Fruit fly (Drosophila melanogaster): ENCODE results near the gene S.

The S gene

dm6 chr2L:1047245-1047644, 30.4 kb downstream of the S start:
- TF ChIP-seq CG6175 (GFP tag; IDR thresholded peaks at IDR 0.05) (no peak), CG8478 (optimal IDR thresholded peaks at IDR 0.05) (peak; percentile 16), ssp (GFP tag; IDR thresholded peaks at IDR 0.05) (no peak), Trl (optimal IDR thresholded peaks at IDR 0.05) (peak in 1 of 2 experiments; percentile 48), Trl (GFP tag; optimal IDR thresholded peaks at IDR 0.05) (no peak), Dfd (GFP tag; optimal IDR thresholded peaks at IDR 0.05) (peak in 1 of 2 experiments; percentile 45), Med (GFP tag) (peak; percentile 66), CG12219 (GFP tag; optimal IDR thresholded peaks at IDR 0.05) (no peak), Ets65A (GFP tag) (peak; percentile 56)

- TF ChIP-seq CG33557 (GFP tag; optimal IDR thresholded peaks at IDR 0.05) (no peak), Awh (GFP tag; IDR thresholded peaks at IDR 0.05) (no peak), Poxn (GFP tag; IDR thresholded peaks at IDR 0.05) (0 out of 2 replicates have a peak, but pooled peaks have one; percentile 4), CG7372 (GFP tag; IDR thresholded peaks at IDR 0.05) (no peak), lola (GFP tag; optimal IDR thresholded peaks at IDR 0.05) (no peak), ap (GFP tag; IDR thresholded peaks at IDR 0.05) (no peak), CG6854 (GFP tag; optimal IDR thresholded peaks at IDR 0.05) (peak; percentile 12), Dad (GFP tag; optimal IDR thresholded peaks at IDR 0.05) (no peak), Dip3 (GFP tag; optimal IDR thresholded peaks at IDR 0.05) (peak; percentile 52), nmo (GFP tag; optimal IDR thresholded peaks at IDR 0.05) (no peak), Blimp-1 (GFP tag; optimal IDR thresholded peaks at IDR 0.05) (no peak), CG10267 (tag; optimal IDR thresholded peaks at IDR 0.05) (no peak), Elba2 (GFP tag; optimal IDR thresholded peaks at IDR 0.05) (no peak), CG2875 (GFP tag; optimal IDR thresholded peaks at IDR 0.05) (no peak), Lim3 (GFP tag; IDR thresholded peaks at IDR 0.05) (no peak), Sox102F (GFP tag; optimal IDR thresholded peaks at IDR 0.05) (no peak), dan (GFP tag; IDR thresholded peaks at IDR 0.05) (no peak), chinmo (GFP tag; IDR thresholded peaks at IDR 0.05; ENCODE audit: partially characterized antibody) (0 out of 4 replicates have a peak, but pooled peaks have one; percentile 61), CG6175 (GFP tag; IDR thresholded peaks at IDR 0.05) (no peak), Mrtf (GFP tag; IDR thresholded peaks at IDR 0.05) (no peak), CG18011 (GFP tag; optimal IDR thresholded peaks at IDR 0.05) (no peak), nau (GFP tag; optimal IDR thresholded peaks at IDR 0.05) (no peak), ems (GFP tag; optimal IDR thresholded peaks at IDR 0.05) (no peak), CG3726 (GFP tag; IDR thresholded peaks at IDR 0.05) (no peak), CG9215 (GFP tag; IDR thresholded peaks at IDR 0.05) (peak; percentile 51; the same call in 1 of the 2 replicates), sens (GFP tag) (peak; percentile 29), NC2β (GFP tag; optimal IDR thresholded peaks at IDR 0.05) (no peak), Drgx (GFP tag; IDR thresholded peaks at IDR 0.05) (no peak), ac (GFP tag; optimal IDR thresholded peaks at IDR 0.05) (no peak), BtbVII (GFP tag; optimal IDR thresholded peaks at IDR 0.05) (no peak), CG10321 (GFP tag; IDR thresholded peaks at IDR 0.05) (no peak), CG13123 (GFP tag; optimal IDR thresholded peaks at IDR 0.05) (no peak), CG8281 (tag; optimal IDR thresholded peaks at IDR 0.05) (no peak), CG5180 (GFP tag; optimal IDR thresholded peaks at IDR 0.05) (no peak), ato (GFP tag; IDR thresholded peaks at IDR 0.05; ENCODE audit: partially characterized antibody) (no peak), CG12219 (GFP tag; optimal IDR thresholded peaks at IDR 0.05) (no peak), B-H1 (GFP tag; IDR thresholded peaks at IDR 0.05) (no peak; the same call in 2 of the 3 replicates), CG14965 (GFP tag; optimal IDR thresholded peaks at IDR 0.05; ENCODE audit: borderline replicate concordance) (no peak), emc (GFP tag; optimal IDR thresholded peaks at IDR 0.05) (no peak), org-1 (GFP tag; optimal IDR thresholded peaks at IDR 0.05) (no peak), CG3065 (GFP tag; optimal IDR thresholded peaks at IDR 0.05) (no peak), z (GFP tag; IDR thresholded peaks at IDR 0.05) (no peak)
Observed at dm6 chr2L:1043195-1043990, 34.2 kb downstream of the S start.
